Fruit fly (Drosophila melanogaster): ENCODE data around the gene rempA.

rempA gene

DNA sequence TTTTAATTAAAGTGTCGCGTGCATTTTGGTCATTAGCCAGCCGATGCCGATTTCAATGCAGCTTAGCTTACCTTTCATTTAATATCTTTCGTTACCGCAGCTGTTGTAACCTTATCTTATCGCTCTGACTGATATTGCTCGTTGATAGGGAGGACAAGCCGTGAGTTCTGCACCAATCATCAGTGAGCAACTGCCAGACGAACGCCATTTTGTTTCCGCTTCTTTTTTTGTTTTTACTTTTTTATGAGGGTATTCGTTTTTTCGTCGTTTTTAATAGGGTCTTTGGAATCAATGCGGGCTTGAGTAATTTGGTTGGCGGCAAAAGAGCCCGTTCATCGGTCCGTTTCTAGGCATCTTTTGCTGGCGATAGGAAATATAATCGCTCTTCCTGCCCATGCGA lies 55.1 kb downstream of the rempA start:
- TF ChIP-seq CG12768 (GFP tag; optimal IDR thresholded peaks at IDR 0.05), result no peak
- TF ChIP-seq Crg-1 (GFP tag; optimal IDR thresholded peaks at IDR 0.05), result no peak
- no peak for TF ChIP-seq CG7101 (tag; optimal IDR thresholded peaks at IDR 0.05)
- no peak for TF ChIP-seq CG11617 (GFP tag; optimal IDR thresholded peaks at IDR 0.05)
- no peak for TF ChIP-seq Hr96 (GFP tag; optimal IDR thresholded peaks at IDR 0.05)
- no peak for TF ChIP-seq cnc (optimal IDR thresholded peaks at IDR 0.05)
- no peak for TF ChIP-seq bab1 (GFP tag; optimal IDR thresholded peaks at IDR 0.05)
- no peak for TF ChIP-seq CG33017 (tag; optimal IDR thresholded peaks at IDR 0.05)
- TF ChIP-seq tj (GFP tag; optimal IDR thresholded peaks at IDR 0.05), result no peak
- TF ChIP-seq Clk (GFP tag; optimal IDR thresholded peaks at IDR 0.05), result no peak
- no peak for TF ChIP-seq Mnt (GFP tag; optimal IDR thresholded peaks at IDR 0.05)
- TF ChIP-seq cic (GFP tag; optimal IDR thresholded peaks at IDR 0.05), result no peak
- no peak for TF ChIP-seq ovo (GFP tag; optimal IDR thresholded peaks at IDR 0.05)
- no peak for TF ChIP-seq CG14711 (tag; optimal IDR thresholded peaks at IDR 0.05)
- TF ChIP-seq toe (GFP tag; optimal IDR thresholded peaks at IDR 0.05), result no peak
- no peak for TF ChIP-seq CG7045 (GFP tag; optimal IDR thresholded peaks at IDR 0.05)
- no peak for TF ChIP-seq kay (GFP tag; ENCODE audit: borderline replicate concordance)
- TF ChIP-seq CG1620 (GFP tag; optimal IDR thresholded peaks at IDR 0.05), result no peak
- TF ChIP-seq pad (GFP tag; optimal IDR thresholded peaks at IDR 0.05), result no peak
- TF ChIP-seq CG5204 (GFP tag; optimal IDR thresholded peaks at IDR 0.05), result no peak

Data from whole organism, adult.